Fruit fly (Drosophila melanogaster) Kc167 (cell line): ENCODE measurements around the gene saturn.

Source experiments
- Myc ChIP-seq: fragments of >200 bp; optimal IDR thresholded peaks from 2 replicates; lab custom pipeline; 2017; ENCODE audit warnings: missing external identifiers
- Sin3A ChIP-seq: fragments of >200 bp; optimal IDR thresholded peaks from 2 replicates; lab custom pipeline; 2018; ENCODE audit warnings: missing external identifiers
- insv ChIP-seq: fragments of >200 bp; optimal IDR thresholded peaks from 3 replicates; lab custom pipeline; 2018; ENCODE audit warnings: missing external identifiers
- psq ChIP-seq: fragments of >200 bp; optimal IDR thresholded peaks from 2 replicates; lab custom pipeline; 2017; ENCODE audit warnings: missing external identifiers
- ttk ChIP-seq: sonication (Bioruptor generic); optimal IDR thresholded peaks from 2 replicates; lab custom pipeline; 2017; ENCODE audit warnings: missing external identifiers

- TF ChIP-seq psq (lab: Kevin White, UChicago) = no peak
- TF ChIP-seq ttk (lab: Kevin White, UChicago) = no peak
- TF ChIP-seq insv (lab: Kevin White, UChicago) = no peak
- no peak for TF ChIP-seq Sin3A (lab: Kevin White, UChicago)
- no peak for TF ChIP-seq Myc
Observed at dm6 chr3L:14208974-14209373, 5.9 kb downstream of the saturn start.
